Worm (Caenorhabditis elegans) whole organism, L3 larva: Measurements from ENCODE around the gene W02D7.4.

Source experiments
- aly-2 ChIP-seq: fragments of 150-350 bp; optimal IDR thresholded peaks from 2 replicates; lab custom pipeline; 2014; ENCODE audit warnings: missing biosample characterization, missing genetic modification characterization
- daf-12 ChIP-seq: fragments of 150-350 bp; optimal IDR thresholded peaks from 2 replicates; lab custom pipeline; 2014; ENCODE audit warnings: missing biosample characterization, missing genetic modification reagents, missing genetic modification characterization
- egl-27 ChIP-seq: sonication (generic microtip); optimal IDR thresholded peaks from 4 replicates; lab custom pipeline; 2017; ENCODE audit warnings: missing biosample characterization, missing genetic modification reagents, missing genetic modification characterization
- fos-1 ChIP-seq: fragments of 150-350 bp; optimal IDR thresholded peaks from 2 replicates; lab custom pipeline; 2014; ENCODE audit warnings: missing biosample characterization, missing genetic modification characterization
- jun-1 ChIP-seq: fragments of 150-350 bp; optimal IDR thresholded peaks from 2 replicates; lab custom pipeline; 2014; ENCODE audit warnings: missing biosample characterization, missing genetic modification reagents, missing genetic modification characterization
- nfya-1 ChIP-seq: sonication (generic microtip); optimal IDR thresholded peaks from 2 replicates; lab custom pipeline; 2017; ENCODE audit warnings: missing genetic modification characterization, mild to moderate bottlenecking, missing compliant biosample characterization, antibody characterized with exemption, moderate library complexity; ENCODE audit not compliant: insufficient read depth
- nhr-11 ChIP-seq: fragments of 150-350 bp; optimal IDR thresholded peaks from 2 replicates; lab custom pipeline; 2014; ENCODE audit warnings: missing biosample characterization, missing genetic modification characterization
- nhr-12 ChIP-seq: fragments of 150-350 bp; optimal IDR thresholded peaks from 2 replicates; lab custom pipeline; 2014; ENCODE audit warnings: missing biosample characterization, missing genetic modification characterization
- nhr-28 ChIP-seq: fragments of 150-350 bp; optimal IDR thresholded peaks from 2 replicates; lab custom pipeline; 2014; ENCODE audit warnings: missing biosample characterization, missing genetic modification characterization
- pqm-1 ChIP-seq: fragments of 150-350 bp; optimal IDR thresholded peaks from 2 replicates; lab custom pipeline; 2017; ENCODE audit warnings: missing biosample characterization, missing genetic modification characterization, inconsistent platforms
- sea-2 ChIP-seq: fragments of 150-350 bp; sonication (generic microtip); optimal IDR thresholded peaks from 4 replicates; lab custom pipeline; 2014; ENCODE audit warnings: missing biosample characterization, missing genetic modification reagents, missing genetic modification characterization
- unc-39 ChIP-seq: sonication (generic microtip); optimal IDR thresholded peaks from 4 replicates; lab custom pipeline; 2017; ENCODE audit warnings: missing biosample characterization, missing genetic modification characterization

ce11 chrV:8299191-8299854 lies 1.9 kb upstream of the W02D7.4 start, which contains the start of gene W02D7.5:
- no peak for TF ChIP-seq pqm-1 (tag; lab: Kevin White, UChicago)
- TF ChIP-seq nfya-1 = no peak
- TF ChIP-seq nhr-12 (tag; lab: Kevin White, UChicago) = no peak
- TF ChIP-seq egl-27 = no peak
- no peak for TF ChIP-seq daf-12 (tag; lab: Kevin White, UChicago)
- no peak for TF ChIP-seq fos-1 (tag; lab: Kevin White, UChicago)
- TF ChIP-seq unc-39 (tag; lab: Kevin White, UChicago) = no peak
- no peak for TF ChIP-seq jun-1 (tag; lab: Kevin White, UChicago)
- no peak for TF ChIP-seq aly-2 (tag; lab: Kevin White, UChicago)
- TF ChIP-seq sea-2 (GFP tag; lab: Kevin White, UChicago) = no peak
- no peak for TF ChIP-seq nhr-28 (tag; lab: Kevin White, UChicago)
- no peak for TF ChIP-seq nhr-11 (tag; lab: Kevin White, UChicago)
